Worm (Caenorhabditis elegans) whole organism, L1 larva: ENCODE measurements around the gene R04B5.6.

Source experiments
- blmp-1 ChIP-seq: fragments of 150-350 bp; optimal IDR thresholded peaks from 2 replicates; lab custom pipeline; 2014; ENCODE audit warnings: missing biosample characterization, missing genetic modification characterization
- ces-1 ChIP-seq: fragments of 150-350 bp; optimal IDR thresholded peaks from 2 replicates; lab custom pipeline; 2014; ENCODE audit warnings: missing biosample characterization, missing genetic modification reagents, missing genetic modification characterization
- lin-13 ChIP-seq: fragments of 150-350 bp; optimal IDR thresholded peaks from 2 replicates; lab custom pipeline; 2014; ENCODE audit warnings: missing biosample characterization, missing genetic modification reagents, missing genetic modification characterization
- nhr-11 ChIP-seq: fragments of 150-350 bp; optimal IDR thresholded peaks from 2 replicates; lab custom pipeline; 2014; ENCODE audit warnings: missing biosample characterization, missing genetic modification characterization
- nhr-28 ChIP-seq: fragments of 150-350 bp; optimal IDR thresholded peaks from 2 replicates; lab custom pipeline; 2014; ENCODE audit warnings: missing biosample characterization, missing genetic modification characterization

DNA sequence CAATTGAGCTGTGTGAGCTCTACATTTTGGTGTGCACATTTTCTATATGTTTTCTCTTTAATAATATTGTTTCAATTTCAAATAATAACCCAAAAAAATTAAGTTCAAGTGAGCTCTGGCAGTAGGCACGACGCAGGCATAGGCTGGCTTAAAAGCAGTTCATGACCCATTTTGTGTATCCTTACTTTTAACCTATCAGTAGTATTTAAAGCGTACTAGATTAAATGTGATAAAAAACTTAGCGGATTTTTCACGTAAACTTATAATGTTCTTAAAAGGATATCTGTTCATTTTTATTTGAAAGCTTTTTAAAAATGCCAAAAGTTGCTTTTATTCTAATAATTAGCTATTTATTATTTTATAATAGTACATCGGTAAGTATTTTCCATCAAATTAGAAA lies 38.4 kb downstream of the R04B5.6 start, which contains the start of gene C08B6.6:
- TF ChIP-seq ces-1 (GFP tag; lab: Kevin White, UChicago) (no peak), nhr-28 (tag; lab: Kevin White, UChicago) (no peak), nhr-11 (tag; lab: Kevin White, UChicago) (no peak), blmp-1 (no peak), lin-13 (GFP tag; lab: Kevin White, UChicago) (no peak)
